Worm (Caenorhabditis elegans) whole organism, late embryonic: ENCODE results near the gene flp-21.

ENCODE experiments used
- C08G9.2 ChIP-seq: sonication (generic microtip); optimal IDR thresholded peaks from 2 replicates; lab custom pipeline; 2016; ENCODE audit warnings: mild to moderate bottlenecking, missing genetic modification characterization, moderate library complexity, missing compliant biosample characterization
- F13H6.1 ChIP-seq: sonication (generic microtip); optimal IDR thresholded peaks from 2 replicates; lab custom pipeline; 2016; ENCODE audit warnings: missing genetic modification characterization, missing compliant biosample characterization
- K02D7.2 ChIP-seq: sonication (generic microtip); optimal IDR thresholded peaks from 2 replicates; lab custom pipeline; 2017; ENCODE audit warnings: mild to moderate bottlenecking, missing genetic modification characterization, missing compliant biosample characterization
- K09A11.1 ChIP-seq: sonication (generic microtip); optimal IDR thresholded peaks from 2 replicates; lab custom pipeline; 2017; ENCODE audit warnings: antibody characterized with exemption, mild to moderate bottlenecking, missing genetic modification characterization, missing compliant biosample characterization; ENCODE audit not compliant: insufficient read depth
- ceh-18 ChIP-seq: sonication (generic microtip); optimal IDR thresholded peaks from 2 replicates; lab custom pipeline; 2016; ENCODE audit warnings: missing genetic modification characterization, missing compliant biosample characterization
- ceh-19 ChIP-seq: fragments of 200-800 bp; sonication (Bioruptor generic); optimal IDR thresholded peaks from 2 replicates; lab custom pipeline; 2018; ENCODE audit warnings: mild to moderate bottlenecking, missing genetic modification characterization, missing compliant biosample characterization
- ceh-2 ChIP-seq: sonication (generic microtip); optimal IDR thresholded peaks from 2 replicates; lab custom pipeline; 2016; ENCODE audit warnings: missing genotype, missing genetic modification characterization, missing compliant biosample characterization
- ceh-24 ChIP-seq: sonication (generic microtip); optimal IDR thresholded peaks from 2 replicates; lab custom pipeline; 2016; ENCODE audit warnings: mild to moderate bottlenecking, missing genetic modification characterization, missing compliant biosample characterization
- ceh-30 ChIP-seq: fragments of 150-350 bp; optimal IDR thresholded peaks from 2 replicates; lab custom pipeline; 2014; ENCODE audit warnings: missing biosample characterization, missing genetic modification characterization
- ceh-34 ChIP-seq: sonication (generic microtip); optimal IDR thresholded peaks from 2 replicates; lab custom pipeline; 2016; ENCODE audit warnings: mild to moderate bottlenecking, missing genetic modification characterization, missing compliant biosample characterization
- ceh-6 ChIP-seq: fragments of 200-800 bp; sonication (Bioruptor generic); optimal IDR thresholded peaks from 2 replicates; lab custom pipeline; 2018; ENCODE audit warnings: mild to moderate bottlenecking, missing genetic modification characterization, missing compliant biosample characterization
- elt-2 ChIP-seq: sonication (generic microtip); optimal IDR thresholded peaks from 2 replicates; lab custom pipeline; 2016; ENCODE audit warnings: missing genetic modification reagents, missing genetic modification characterization, missing compliant biosample characterization
- elt-4 ChIP-seq: sonication (generic microtip); optimal IDR thresholded peaks from 2 replicates; lab custom pipeline; 2016; ENCODE audit warnings: missing genetic modification characterization, missing compliant biosample characterization
- fkh-10 ChIP-seq: fragments of 150-350 bp; optimal IDR thresholded peaks from 2 replicates; lab custom pipeline; 2014; ENCODE audit warnings: missing biosample characterization, missing genetic modification reagents, missing genetic modification characterization
- hlh-30 ChIP-seq: sonication (generic microtip); optimal IDR thresholded peaks from 2 replicates; lab custom pipeline; 2017; ENCODE audit warnings: antibody characterized with exemption, missing genetic modification characterization, missing compliant biosample characterization; ENCODE audit not compliant: insufficient read depth
- madf-2 ChIP-seq: sonication (generic microtip); optimal IDR thresholded peaks from 2 replicates; lab custom pipeline; 2017; ENCODE audit warnings: missing genetic modification characterization, missing compliant biosample characterization
- npax-4 ChIP-seq: sonication (generic microtip); optimal IDR thresholded peaks from 2 replicates; lab custom pipeline; 2016; ENCODE audit warnings: missing genetic modification characterization, missing compliant biosample characterization
- pax-1 ChIP-seq: fragments of 150-350 bp; optimal IDR thresholded peaks from 2 replicates; lab custom pipeline; 2014; ENCODE audit warnings: missing biosample characterization, missing genetic modification characterization
- pros-1 ChIP-seq: fragments of 150-350 bp; optimal IDR thresholded peaks from 2 replicates; lab custom pipeline; 2014; ENCODE audit warnings: missing biosample characterization, missing genetic modification reagents, missing genetic modification characterization
- ref-2 ChIP-seq: sonication (generic microtip); optimal IDR thresholded peaks from 2 replicates; lab custom pipeline; 2016; ENCODE audit warnings: missing genetic modification characterization, missing compliant biosample characterization
- sox-2 ChIP-seq: fragments of 200-800 bp; sonication (Bioruptor generic); IDR thresholded peaks from 2 replicates; pipeline ENCODE4 v1.3.6; 2022; ENCODE audit warnings: missing genetic modification reagents, missing genetic modification characterization, missing compliant biosample characterization
- sox-4 ChIP-seq: sonication (generic microtip); optimal IDR thresholded peaks from 2 replicates; lab custom pipeline; 2017; ENCODE audit warnings: mild to moderate bottlenecking, missing genetic modification characterization, inconsistent platforms, missing compliant biosample characterization
- syd-9 ChIP-seq: sonication (generic microtip); optimal IDR thresholded peaks from 2 replicates; lab custom pipeline; 2016; ENCODE audit warnings: mild to moderate bottlenecking, missing genetic modification characterization, moderate library complexity, missing compliant biosample characterization
- tbx-2 ChIP-seq: sonication (generic microtip); optimal IDR thresholded peaks from 2 replicates; lab custom pipeline; 2016; ENCODE audit warnings: missing genetic modification characterization, missing compliant biosample characterization
- ttx-3 ChIP-seq: sonication (generic microtip); optimal IDR thresholded peaks from 2 replicates; lab custom pipeline; 2016; ENCODE audit warnings: missing genetic modification reagents, missing genetic modification characterization, missing compliant biosample characterization
- unc-3 ChIP-seq, 2 experiments: fragments of 200-800 bp in 1 of 2; sonication (Bioruptor generic) in 1 of 2; sonication (generic microtip) in 1 of 2; conservative IDR thresholded peaks in 1 of 2; optimal IDR thresholded peaks in 1 of 2; 2 replicates each; pipeline versions ENCODE4 v1.3.6 to Lab custom; 2016 to 2022; ENCODE audit warnings: missing compliant biosample characterization in 2 of 2, missing genetic modification characterization in 2 of 2, missing genetic modification reagents in 1 of 2
- unc-42 ChIP-seq: sonication (generic microtip); optimal IDR thresholded peaks from 2 replicates; lab custom pipeline; 2016; ENCODE audit warnings: missing genotype, missing genetic modification characterization, missing compliant biosample characterization
- unc-55 ChIP-seq: sonication (generic microtip); optimal IDR thresholded peaks from 2 replicates; lab custom pipeline; 2017; ENCODE audit warnings: missing biosample characterization, missing genetic modification reagents, missing genetic modification characterization
- zip-5 ChIP-seq: sonication (generic microtip); optimal IDR thresholded peaks from 2 replicates; lab custom pipeline; 2016; ENCODE audit warnings: missing genetic modification characterization, missing compliant biosample characterization

The flp-21 gene

ce11 chrV:7778999-7779398, 14.2 kb upstream of the flp-21 start:
- TF ChIP-seq ceh-2 (tag; lab: Kevin White, UChicago): no peak

ce11 chrV:7781511-7781910, 11.7 kb upstream of the flp-21 start, which contains the start of gene cyp-32A1:
TSS of gene cyp-32A1 (plus strand) at chrV:7781811.
- no peak for TF ChIP-seq unc-55 (GFP tag; lab: Kevin White, UChicago)

- TF ChIP-seq syd-9 (tag; lab: Kevin White, UChicago): no peak
- no peak for TF ChIP-seq elt-4 (tag; lab: Kevin White, UChicago)
- TF ChIP-seq npax-4 (tag; lab: Kevin White, UChicago): no peak
- TF ChIP-seq, all 69 proteins: peak for 0
These were observed 8.1 kb upstream of the flp-21 start, which contains the start of gene C26F1.1 for ce11 chrV:7785117-7785516. TSS of gene C26F1.1 (plus strand) at chrV:7785417.

ce11 chrV:7785885-7786284, 7.3 kb upstream of the flp-21 start:
- TF ChIP-seq ceh-34 (tag; lab: Kevin White, UChicago) (no peak), sox-2 (GFP tag; lab: Robert Waterston, UW) (no peak), pros-1 (tag; lab: Kevin White, UChicago) (no peak), ref-2 (tag; lab: Kevin White, UChicago) (no peak), zip-5 (no peak), K02D7.2 (tag; lab: Kevin White, UChicago) (no peak), ceh-30 (no peak), fkh-10 (GFP tag; lab: Kevin White, UChicago) (no peak), hlh-30 (tag; lab: Kevin White, UChicago) (no peak), unc-42 (tag; lab: Kevin White, UChicago) (no peak), ceh-19 (no peak), pax-1 (tag; lab: Kevin White, UChicago) (no peak), ttx-3 (tag; lab: Kevin White, UChicago) (no peak), C08G9.2 (tag; lab: Kevin White, UChicago) (no peak)

- TF ChIP-seq elt-2: peak; percentile 92
- no peak for TF ChIP-seq sox-2 (GFP tag; lab: Robert Waterston, UW)
- TF ChIP-seq, all 69 proteins: peak for 1
These were observed 6.5 kb upstream of the flp-21 start for ce11 chrV:7786639-7787038.

ce11 chrV:7798079-7798478, 4.9 kb downstream of the flp-21 start, which contains the start of gene ZK742.7:
TSS of gene ZK742.7 (plus strand) at chrV:7798379.
- no peak for TF ChIP-seq F13H6.1 (tag; lab: Kevin White, UChicago)
- no peak for TF ChIP-seq zip-5

- TF ChIP-seq ceh-18 (tag; lab: Kevin White, UChicago): no peak
- TF ChIP-seq ceh-6 (GFP tag; lab: Kevin White, UChicago): no peak
- TF ChIP-seq madf-2 (tag; lab: Kevin White, UChicago): no peak
- no peak for TF ChIP-seq K09A11.1 (tag; lab: Kevin White, UChicago)
- no peak for TF ChIP-seq tbx-2 (tag; lab: Kevin White, UChicago)
- TF ChIP-seq sox-2 (GFP tag; lab: Robert Waterston, UW): no peak
- no peak for TF ChIP-seq ceh-24 (tag; lab: Kevin White, UChicago)
- TF ChIP-seq elt-2: no peak
- TF ChIP-seq unc-3 (GFP tag; conservative IDR thresholded peaks at IDR 0.05; lab: Robert Waterston, UW): no peak
- no peak for TF ChIP-seq unc-3 (tag; optimal IDR thresholded peaks at IDR 0.05; lab: Kevin White, UChicago)
- no peak for TF ChIP-seq sox-4 (tag; lab: Kevin White, UChicago)
These were observed 10.4 kb downstream of the flp-21 start for ce11 chrV:7803563-7803962.
